Worm (Caenorhabditis elegans) whole organism, young adult: ENCODE data around the gene pnc-2.

Experiments used
- C06A6.2 ChIP-seq: fragments of 200-800 bp; sonication (Bioruptor generic); conservative IDR thresholded peaks from 2 replicates; pipeline ENCODE4 v1.3.6; 2022; ENCODE audit warnings: missing genetic modification characterization, missing compliant biosample characterization
- F22D6.2 ChIP-seq: sonication (generic microtip); optimal IDR thresholded peaks from 2 replicates; lab custom pipeline; 2016; ENCODE audit warnings: mild to moderate bottlenecking, missing genetic modification characterization, missing compliant biosample characterization
- attf-5 ChIP-seq: fragments of 200-800 bp; sonication (Bioruptor generic); optimal IDR thresholded peaks from 2 replicates; lab custom pipeline; 2018; ENCODE audit warnings: mild to moderate bottlenecking, missing genetic modification characterization, missing compliant biosample characterization
- ceh-58 ChIP-seq: fragments of 200-800 bp; sonication (Bioruptor generic); IDR thresholded peaks from 2 replicates; pipeline ENCODE4 v1.3.6; 2022; ENCODE audit warnings: missing genetic modification characterization, missing compliant biosample characterization
- dpl-1 ChIP-seq: fragments of 150-350 bp; optimal IDR thresholded peaks from 2 replicates; lab custom pipeline; 2014; ENCODE audit warnings: missing biosample characterization, missing genetic modification reagents, missing genetic modification characterization
- him-1 ChIP-seq: sonication (generic microtip); optimal IDR thresholded peaks from 2 replicates; lab custom pipeline; 2016; ENCODE audit warnings: missing genotype, missing genetic modification reagents, missing genetic modification characterization, missing compliant biosample characterization
- lag-1 ChIP-seq: fragments of 200-800 bp; sonication (Bioruptor generic); IDR thresholded peaks from 2 replicates; pipeline ENCODE4 v1.3.6; 2022; ENCODE audit warnings: missing genetic modification reagents, missing genetic modification characterization, missing compliant biosample characterization
- let-607 ChIP-seq, 2 experiments: fragments of 200-800 bp in 1 of 2; sonication (Bioruptor generic) in 1 of 2; sonication (generic microtip) in 1 of 2; optimal IDR thresholded peaks; 2 replicates each; lab custom pipeline; 2016 to 2018; ENCODE audit warnings: mild to moderate bottlenecking in 2 of 2, missing compliant biosample characterization in 2 of 2, missing genetic modification characterization in 2 of 2, moderate library complexity in 2 of 2, missing genotype in 1 of 2
- madf-10 ChIP-seq: sonication (generic microtip); optimal IDR thresholded peaks from 2 replicates; lab custom pipeline; 2016; ENCODE audit warnings: mild to moderate bottlenecking, missing genetic modification characterization, missing compliant biosample characterization
- nfyb-1 ChIP-seq: fragments of 200-800 bp; sonication (Bioruptor generic); IDR thresholded peaks from 2 replicates; pipeline ENCODE4 v1.3.6; 2022; ENCODE audit warnings: missing genetic modification reagents, missing genetic modification characterization, missing compliant biosample characterization
- repo-1 ChIP-seq: sonication (generic microtip); optimal IDR thresholded peaks from 2 replicates; lab custom pipeline; 2017; ENCODE audit warnings: mild to moderate bottlenecking, missing genetic modification characterization, missing compliant biosample characterization
- unc-130 ChIP-seq: sonication (generic microtip); optimal IDR thresholded peaks from 2 replicates; lab custom pipeline; 2016; ENCODE audit warnings: missing genetic modification reagents, missing genetic modification characterization, missing compliant biosample characterization
- unc-62 ChIP-seq: fragments of 150-350 bp; optimal IDR thresholded peaks from 2 replicates; lab custom pipeline; 2014; ENCODE audit warnings: missing biosample characterization, missing genetic modification reagents, missing genetic modification characterization
- ztf-3 ChIP-seq: fragments of 200-800 bp; sonication (Bioruptor generic); optimal IDR thresholded peaks from 2 replicates; lab custom pipeline; 2018; ENCODE audit warnings: mild to moderate bottlenecking, missing genetic modification characterization, missing compliant biosample characterization

DNA sequence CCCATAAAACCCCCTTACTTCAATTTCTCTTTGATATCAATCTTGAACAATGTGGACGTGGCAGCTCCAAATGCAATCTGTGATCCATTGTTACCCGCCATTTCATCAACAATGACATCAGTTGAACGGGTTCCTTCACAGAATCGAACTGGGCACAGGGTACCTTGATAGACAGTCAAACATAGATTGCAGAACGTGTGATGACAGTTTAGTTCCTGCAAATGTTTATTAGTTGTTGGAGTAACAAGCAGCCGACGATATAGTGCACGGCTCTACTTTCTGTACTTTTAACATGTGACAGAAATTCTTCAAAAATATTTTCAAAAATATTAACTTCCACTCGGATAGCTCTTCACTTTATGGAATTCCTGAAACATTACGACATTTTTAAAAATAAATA, 34.7 kb upstream of the pnc-2 start, which contains the start of gene Y57G11C.48:
- TF ChIP-seq F22D6.2 (no peak), C06A6.2 (GFP tag; lab: Robert Waterston, UW) (no peak), attf-5 (no peak), nfyb-1 (GFP tag; lab: Robert Waterston, UW) (no peak), repo-1 (tag; lab: Kevin White, UChicago) (no peak), unc-62 (GFP tag; lab: Kevin White, UChicago) (no peak), unc-130 (GFP tag; lab: Kevin White, UChicago) (no peak), ztf-3 (GFP tag; lab: Kevin White, UChicago) (no peak), let-607 (tag; optimal IDR thresholded peaks at IDR 0.05; lab: Kevin White, UChicago) (no peak), lag-1 (GFP tag; lab: Robert Waterston, UW) (no peak), ceh-58 (GFP tag; lab: Robert Waterston, UW) (no peak), madf-10 (tag; lab: Kevin White, UChicago) (no peak), dpl-1 (no peak), him-1 (tag; lab: Kevin White, UChicago) (no peak)
